Worm (Caenorhabditis elegans) whole organism, L3 larva: ENCODE data around the gene Y42H9B.3.

Experiments used
- ZK546.5 ChIP-seq: sonication (generic microtip); optimal IDR thresholded peaks from 2 replicates; lab custom pipeline; 2017; ENCODE audit warnings: missing biosample characterization, missing genetic modification characterization
- aly-2 ChIP-seq: fragments of 150-350 bp; optimal IDR thresholded peaks from 2 replicates; lab custom pipeline; 2014; ENCODE audit warnings: missing biosample characterization, missing genetic modification characterization
- ama-1 ChIP-seq: fragments of 150-350 bp; optimal IDR thresholded peaks from 2 replicates; lab custom pipeline; 2018
- ceh-16 ChIP-seq: sonication (generic microtip); optimal IDR thresholded peaks from 2 replicates; lab custom pipeline; 2017; ENCODE audit warnings: missing biosample characterization, missing genetic modification characterization
- ceh-82 ChIP-seq: fragments of 150-350 bp; optimal IDR thresholded peaks from 2 replicates; lab custom pipeline; 2014; ENCODE audit warnings: missing biosample characterization, missing genetic modification characterization
- ceh-9 ChIP-seq: sonication (generic microtip); optimal IDR thresholded peaks from 2 replicates; lab custom pipeline; 2018; ENCODE audit warnings: missing biosample characterization, missing genetic modification characterization
- daf-12 ChIP-seq: fragments of 150-350 bp; optimal IDR thresholded peaks from 2 replicates; lab custom pipeline; 2014; ENCODE audit warnings: missing biosample characterization, missing genetic modification reagents, missing genetic modification characterization
- egl-27 ChIP-seq: sonication (generic microtip); optimal IDR thresholded peaks from 4 replicates; lab custom pipeline; 2017; ENCODE audit warnings: missing biosample characterization, missing genetic modification reagents, missing genetic modification characterization
- egl-5 ChIP-seq: fragments of 150-350 bp; optimal IDR thresholded peaks from 2 replicates; lab custom pipeline; 2017; ENCODE audit warnings: missing biosample characterization, missing genetic modification reagents, missing genetic modification characterization, inconsistent platforms
- elt-1 ChIP-seq: fragments of 150-350 bp; optimal IDR thresholded peaks from 2 replicates; lab custom pipeline; 2014; ENCODE audit warnings: missing biosample characterization, missing genetic modification characterization
- elt-3 ChIP-seq, 3 experiments: fragments of 150-350 bp in 1 of 3; sonication (generic microtip) in 2 of 3; optimal IDR thresholded peaks; 2 replicates in 2 of 3; 4 replicates in 1 of 3; lab custom pipeline; 2014 to 2017; ENCODE audit warnings: missing biosample characterization in 3 of 3, missing genetic modification characterization in 3 of 3
- eor-1 ChIP-seq, 2 experiments: fragments of 150-350 bp; optimal IDR thresholded peaks; 2 replicates each; lab custom pipeline; 2014 to 2018; ENCODE audit warnings: missing biosample characterization in 2 of 2, missing genetic modification characterization in 2 of 2
- fkh-10 ChIP-seq: sonication (generic microtip); optimal IDR thresholded peaks from 2 replicates; lab custom pipeline; 2017; ENCODE audit warnings: missing biosample characterization, missing genetic modification reagents, missing genetic modification characterization
- fkh-2 ChIP-seq: fragments of 150-350 bp; optimal IDR thresholded peaks from 2 replicates; lab custom pipeline; 2014; ENCODE audit warnings: missing biosample characterization, missing genetic modification reagents, missing genetic modification characterization
- fos-1 ChIP-seq: fragments of 150-350 bp; optimal IDR thresholded peaks from 2 replicates; lab custom pipeline; 2014; ENCODE audit warnings: missing biosample characterization, missing genetic modification characterization
- hmg-11 ChIP-seq: sonication (generic microtip); optimal IDR thresholded peaks from 2 replicates; lab custom pipeline; 2016; ENCODE audit warnings: missing genetic modification characterization, missing compliant biosample characterization
- jun-1 ChIP-seq: fragments of 150-350 bp; optimal IDR thresholded peaks from 2 replicates; lab custom pipeline; 2014; ENCODE audit warnings: missing biosample characterization, missing genetic modification reagents, missing genetic modification characterization
- lsy-12 ChIP-seq: sonication (generic microtip); optimal IDR thresholded peaks from 2 replicates; lab custom pipeline; 2016; ENCODE audit warnings: mild to moderate bottlenecking, missing genetic modification characterization, missing compliant biosample characterization
- mdl-1 ChIP-seq: fragments of 150-350 bp; optimal IDR thresholded peaks from 2 replicates; lab custom pipeline; 2014; ENCODE audit warnings: missing biosample characterization, missing genetic modification characterization
- nfya-1 ChIP-seq: sonication (generic microtip); optimal IDR thresholded peaks from 2 replicates; lab custom pipeline; 2017; ENCODE audit warnings: missing genetic modification characterization, mild to moderate bottlenecking, missing compliant biosample characterization, antibody characterized with exemption, moderate library complexity; ENCODE audit not compliant: insufficient read depth
- nhr-11 ChIP-seq: fragments of 150-350 bp; optimal IDR thresholded peaks from 2 replicates; lab custom pipeline; 2014; ENCODE audit warnings: missing biosample characterization, missing genetic modification characterization
- nhr-12 ChIP-seq: fragments of 150-350 bp; optimal IDR thresholded peaks from 2 replicates; lab custom pipeline; 2014; ENCODE audit warnings: missing biosample characterization, missing genetic modification characterization
- nhr-23 ChIP-seq: fragments of 150-350 bp; optimal IDR thresholded peaks from 2 replicates; lab custom pipeline; 2014; ENCODE audit warnings: missing biosample characterization, missing genetic modification reagents, missing genetic modification characterization
- nhr-237 ChIP-seq: fragments of 150-350 bp; optimal IDR thresholded peaks from 2 replicates; lab custom pipeline; 2014; ENCODE audit warnings: missing biosample characterization, missing genetic modification characterization
- nhr-25 ChIP-seq: sonication (generic microtip); optimal IDR thresholded peaks from 2 replicates; lab custom pipeline; 2017; ENCODE audit warnings: missing biosample characterization, missing genetic modification characterization
- nhr-28 ChIP-seq: fragments of 150-350 bp; optimal IDR thresholded peaks from 2 replicates; lab custom pipeline; 2014; ENCODE audit warnings: missing biosample characterization, missing genetic modification characterization
- nhr-43 ChIP-seq: sonication (generic microtip); optimal IDR thresholded peaks from 2 replicates; lab custom pipeline; 2016; ENCODE audit warnings: mild to moderate bottlenecking, missing genetic modification characterization, missing compliant biosample characterization; ENCODE audit not compliant: poor library complexity, severe bottlenecking
- nhr-67 ChIP-seq: fragments of 150-350 bp; optimal IDR thresholded peaks from 2 replicates; lab custom pipeline; 2014; ENCODE audit warnings: missing biosample characterization, missing genetic modification characterization
- nhr-76 ChIP-seq: fragments of 150-350 bp; sonication (generic microtip); optimal IDR thresholded peaks from 5 replicates; lab custom pipeline; 2014; ENCODE audit warnings: missing biosample characterization, missing genetic modification characterization
- nhr-77 ChIP-seq: fragments of 150-350 bp; optimal IDR thresholded peaks from 2 replicates; lab custom pipeline; 2014; ENCODE audit warnings: missing biosample characterization, missing genetic modification characterization
- pha-4 ChIP-seq: fragments of 150-350 bp; optimal IDR thresholded peaks from 2 replicates; lab custom pipeline; 2014; ENCODE audit warnings: missing biosample characterization, missing genetic modification reagents, missing genetic modification characterization
- pqm-1 ChIP-seq: fragments of 150-350 bp; optimal IDR thresholded peaks from 2 replicates; lab custom pipeline; 2017; ENCODE audit warnings: missing biosample characterization, missing genetic modification characterization, inconsistent platforms
- sea-2 ChIP-seq: fragments of 150-350 bp; sonication (generic microtip); optimal IDR thresholded peaks from 4 replicates; lab custom pipeline; 2014; ENCODE audit warnings: missing biosample characterization, missing genetic modification reagents, missing genetic modification characterization
- skn-1 ChIP-seq: fragments of 150-350 bp; optimal IDR thresholded peaks from 2 replicates; lab custom pipeline; 2014; ENCODE audit warnings: missing biosample characterization, missing genetic modification characterization
- tbx-2 ChIP-seq: sonication (generic microtip); optimal IDR thresholded peaks from 2 replicates; lab custom pipeline; 2016; ENCODE audit warnings: mild to moderate bottlenecking, missing genetic modification characterization, missing compliant biosample characterization
- unc-39 ChIP-seq: sonication (generic microtip); optimal IDR thresholded peaks from 4 replicates; lab custom pipeline; 2017; ENCODE audit warnings: missing biosample characterization, missing genetic modification characterization
- zag-1 ChIP-seq: fragments of 150-350 bp; optimal IDR thresholded peaks from 2 replicates; lab custom pipeline; 2014; ENCODE audit warnings: missing biosample characterization, missing genetic modification characterization
- ztf-4 ChIP-seq: fragments of 150-350 bp; optimal IDR thresholded peaks from 2 replicates; lab custom pipeline; 2014; ENCODE audit warnings: missing biosample characterization, missing genetic modification characterization

Gene Y42H9B.3

ce11 chrIV:8044574-8044973 lies 32.3 kb upstream of the Y42H9B.3 start, which contains the start of gene nhr-258:
Gene nhr-258 (plus strand): TSS chrIV:8044938.
- TF ChIP-seq nhr-43 (tag; lab: Kevin White, UChicago) (peak; percentile 70), pqm-1 (tag; lab: Kevin White, UChicago) (no peak), elt-3 (tag; optimal IDR thresholded peaks at IDR 0.05; lab: Kevin White, UChicago) (peak in 1 of 3 experiments; percentile 73), nhr-25 (tag; lab: Kevin White, UChicago) (peak; percentile 31), ZK546.5 (tag; lab: Kevin White, UChicago) (no peak), ceh-9 (no peak), nhr-23 (no peak)

ce11 chrIV:8043722-8044121 lies 31.5 kb upstream of the Y42H9B.3 start:
- no peak for TF ChIP-seq nfya-1 (tag; lab: Kevin White, UChicago)
- TF ChIP-seq elt-3 (tag; optimal IDR thresholded peaks at IDR 0.05; lab: Kevin White, UChicago): peak in 1 of 3 experiments; percentile 30
- peak; percentile 47 for TF ChIP-seq nhr-43 (tag; lab: Kevin White, UChicago)
- TF ChIP-seq mdl-1 (tag; lab: Kevin White, UChicago): no peak
- TF ChIP-seq, all 47 proteins: peak for 2

- TF ChIP-seq egl-5 (tag; lab: Kevin White, UChicago) (no peak), aly-2 (tag; lab: Kevin White, UChicago) (no peak), nhr-67 (no peak), nhr-77 (tag; lab: Kevin White, UChicago) (no peak), lsy-12 (tag; lab: Kevin White, UChicago) (no peak), pha-4 (tag; lab: Kevin White, UChicago) (no peak), nfya-1 (tag; lab: Kevin White, UChicago) (no peak), ceh-16 (tag; lab: Kevin White, UChicago) (no peak), jun-1 (tag; lab: Kevin White, UChicago) (no peak), daf-12 (tag; lab: Kevin White, UChicago) (no peak), nhr-76 (tag; lab: Kevin White, UChicago) (no peak), sea-2 (GFP tag; lab: Kevin White, UChicago) (no peak), nhr-28 (tag; lab: Kevin White, UChicago) (no peak), nhr-12 (tag; lab: Kevin White, UChicago) (no peak), eor-1 (tag; optimal IDR thresholded peaks at IDR 0.05; lab: Kevin White, UChicago) (no peak), tbx-2 (tag; lab: Kevin White, UChicago) (no peak), elt-1 (tag; lab: Kevin White, UChicago) (no peak)
These were observed 30.7 kb upstream of the Y42H9B.3 start for ce11 chrIV:8042897-8043296.

- TF ChIP-seq tbx-2 (tag; lab: Kevin White, UChicago): no peak
- no peak for TF ChIP-seq nhr-28 (tag; lab: Kevin White, UChicago)
- peak; percentile 32 for TF ChIP-seq nfya-1 (tag; lab: Kevin White, UChicago)
- TF ChIP-seq nhr-11: no peak
- peak; percentile 89 for TF ChIP-seq nhr-25 (tag; lab: Kevin White, UChicago)
- peak in 1 of 3 experiments; percentile 65 for TF ChIP-seq elt-3 (tag; optimal IDR thresholded peaks at IDR 0.05; lab: Kevin White, UChicago)
- TF ChIP-seq elt-1 (tag; lab: Kevin White, UChicago): peak; percentile 26
These were observed 29.8 kb upstream of the Y42H9B.3 start for ce11 chrIV:8042005-8042404.

- no peak for TF ChIP-seq tbx-2 (tag; lab: Kevin White, UChicago)
- no peak for TF ChIP-seq ama-1 (lab: Kevin White, UChicago)
- peak; percentile 62 for TF ChIP-seq nfya-1 (tag; lab: Kevin White, UChicago)
- no peak for TF ChIP-seq nhr-12 (tag; lab: Kevin White, UChicago)
- TF ChIP-seq elt-3 (tag; optimal IDR thresholded peaks at IDR 0.05; lab: Kevin White, UChicago): no peak
- TF ChIP-seq fkh-10: peak; percentile 95
- TF ChIP-seq fos-1 (tag; lab: Kevin White, UChicago): no peak
- no peak for TF ChIP-seq nhr-76 (tag; lab: Kevin White, UChicago)
- TF ChIP-seq aly-2 (tag; lab: Kevin White, UChicago): no peak
- TF ChIP-seq ceh-82 (tag; lab: Kevin White, UChicago): no peak
- no peak for TF ChIP-seq egl-27 (tag; lab: Kevin White, UChicago)
- no peak for TF ChIP-seq ztf-4 (tag; lab: Kevin White, UChicago)
- no peak for TF ChIP-seq fkh-2 (tag; lab: Kevin White, UChicago)
- peak; percentile 75 for TF ChIP-seq elt-1 (tag; lab: Kevin White, UChicago)
- peak; percentile 3 for TF ChIP-seq egl-5 (tag; lab: Kevin White, UChicago)
- no peak for TF ChIP-seq ZK546.5 (tag; lab: Kevin White, UChicago)
- TF ChIP-seq hmg-11 (tag; lab: Kevin White, UChicago): peak; percentile 68
- no peak for TF ChIP-seq nhr-67
- no peak for TF ChIP-seq pha-4 (tag; lab: Kevin White, UChicago)
- no peak for TF ChIP-seq zag-1 (tag; lab: Kevin White, UChicago)
- TF ChIP-seq nhr-237 (tag; lab: Kevin White, UChicago): no peak
- TF ChIP-seq skn-1 (tag; lab: Kevin White, UChicago): no peak
- no peak for TF ChIP-seq unc-39
These were observed 28.5 kb upstream of the Y42H9B.3 start for ce11 chrIV:8040610-8041317.
